Fruit fly (Drosophila melanogaster) whole organism, embryonic: ENCODE data around the gene CG43954.

Experiments
- CG10147 ChIP-seq: fragments of 200-800 bp; sonication (Bioruptor generic); optimal IDR thresholded peaks from 2 replicates; lab custom pipeline; 2019; ENCODE audit warnings: missing biosample characterization, mild to moderate bottlenecking, missing genetic modification characterization, moderate library complexity
- CG10267 ChIP-seq: fragments of 200-800 bp; sonication (Bioruptor generic); optimal IDR thresholded peaks from 2 replicates; lab custom pipeline; 2018; ENCODE audit warnings: missing biosample characterization, mild to moderate bottlenecking, missing genetic modification characterization, moderate library complexity
- CG10431 ChIP-seq: fragments of 200-800 bp; sonication (Bioruptor generic); optimal IDR thresholded peaks from 3 replicates; lab custom pipeline; 2018; ENCODE audit warnings: missing biosample characterization, mild to moderate bottlenecking, missing genetic modification characterization
- CG12942 ChIP-seq: fragments of 200-800 bp; sonication (Bioruptor generic); optimal IDR thresholded peaks from 3 replicates; lab custom pipeline; 2016; ENCODE audit warnings: missing biosample characterization, missing genetic modification characterization
- CG14050 ChIP-seq: fragments of 200-800 bp; sonication (Bioruptor generic); IDR thresholded peaks from 3 replicates; pipeline ENCODE4 v1.3.6; 2022; ENCODE audit warnings: missing biosample characterization, missing genetic modification characterization
- CG1602 ChIP-seq: fragments of 200-800 bp; sonication (Bioruptor generic); optimal IDR thresholded peaks from 3 replicates; lab custom pipeline; 2016; ENCODE audit warnings: missing biosample characterization, missing genetic modification characterization
- CG16779 ChIP-seq: fragments of 200-800 bp; sonication (Bioruptor generic); IDR thresholded peaks from 2 replicates; pipeline ENCODE4 v1.3.6; 2022; ENCODE audit warnings: missing biosample characterization, missing genetic modification characterization
- CG17385 ChIP-seq: fragments of 200-800 bp; sonication (Bioruptor generic); optimal IDR thresholded peaks from 3 replicates; lab custom pipeline; 2018; ENCODE audit warnings: missing biosample characterization, mild to moderate bottlenecking, missing genetic modification characterization
- CG1792 ChIP-seq: fragments of 200-800 bp; sonication (Bioruptor generic); optimal IDR thresholded peaks from 2 replicates; lab custom pipeline; 2016; ENCODE audit warnings: missing biosample characterization, missing genetic modification characterization
- CG31224 ChIP-seq: fragments of 200-800 bp; sonication (Bioruptor generic); IDR thresholded peaks from 2 replicates; pipeline ENCODE4 v1.3.6; 2022; ENCODE audit warnings: missing biosample characterization, missing genetic modification characterization
- CG31365 ChIP-seq: fragments of 200-800 bp; sonication (Bioruptor generic); optimal IDR thresholded peaks from 2 replicates; lab custom pipeline; 2018; ENCODE audit warnings: missing biosample characterization, mild to moderate bottlenecking, missing genetic modification characterization
- CG34376 ChIP-seq: fragments of 200-800 bp; sonication (Bioruptor generic); optimal IDR thresholded peaks from 2 replicates; lab custom pipeline; 2018; ENCODE audit warnings: missing biosample characterization, mild to moderate bottlenecking, missing genetic modification characterization
- CG4328 ChIP-seq: fragments of 200-800 bp; sonication (Bioruptor generic); optimal IDR thresholded peaks from 3 replicates; lab custom pipeline; 2017; ENCODE audit warnings: missing biosample characterization, missing genetic modification reagents, missing genetic modification characterization
- CG6854 ChIP-seq: fragments of 200-800 bp; sonication (Bioruptor generic); optimal IDR thresholded peaks from 3 replicates; lab custom pipeline; 2017; ENCODE audit warnings: missing biosample characterization, mild to moderate bottlenecking, missing genetic modification characterization
- CG7357 ChIP-seq: fragments of 200-800 bp; sonication (Bioruptor generic); IDR thresholded peaks from 3 replicates; pipeline ENCODE4 v1.3.6; 2022; ENCODE audit warnings: missing biosample characterization, missing genetic modification characterization
- CG7745 ChIP-seq: fragments of 200-800 bp; sonication (Bioruptor generic); optimal IDR thresholded peaks from 2 replicates; lab custom pipeline; 2018; ENCODE audit warnings: missing biosample characterization, mild to moderate bottlenecking, missing genetic modification characterization, moderate library complexity
- CG8359 ChIP-seq: fragments of 200-800 bp; sonication (Bioruptor generic); optimal IDR thresholded peaks from 2 replicates; lab custom pipeline; 2017; ENCODE audit warnings: missing biosample characterization, mild to moderate bottlenecking, missing genetic modification characterization, borderline replicate concordance
- CG8478 ChIP-seq: fragments of >200 bp; optimal IDR thresholded peaks from 2 replicates; lab custom pipeline; 2018
- D19A ChIP-seq: fragments of 200-800 bp; optimal IDR thresholded peaks from 3 replicates; lab custom pipeline; 2019; ENCODE audit warnings: missing biosample characterization, mild to moderate bottlenecking, missing genetic modification characterization, moderate library complexity
- Deaf1 ChIP-seq: fragments of 200-800 bp; optimal IDR thresholded peaks from 3 replicates; lab custom pipeline; 2019; ENCODE audit warnings: missing biosample characterization, mild to moderate bottlenecking, missing genetic modification characterization, moderate library complexity
- Dfd ChIP-seq, 2 experiments: fragments of >200 bp; optimal IDR thresholded peaks; 2 replicates each; lab custom pipeline; 2017; ENCODE audit warnings: missing biosample characterization in 2 of 2, missing genetic modification characterization in 2 of 2
- Dref ChIP-seq: fragments of 200-800 bp; sonication (Bioruptor generic); IDR thresholded peaks from 2 replicates; pipeline ENCODE4 v1.3.6; 2022; ENCODE audit warnings: missing biosample characterization, missing genetic modification characterization
- E2f2 ChIP-seq: fragments of 200-800 bp; sonication (Bioruptor generic); IDR thresholded peaks from 2 replicates; pipeline ENCODE4 v1.3.6; 2022; ENCODE audit warnings: missing biosample characterization, missing genetic modification characterization
- Gsc ChIP-seq: fragments of 200-800 bp; sonication (Bioruptor generic); IDR thresholded peaks from 2 replicates; pipeline ENCODE4 v1.3.6; 2022; ENCODE audit warnings: missing biosample characterization, missing genetic modification characterization
- HmgZ ChIP-seq: fragments of 200-800 bp; sonication (Bioruptor generic); optimal IDR thresholded peaks from 2 replicates; lab custom pipeline; 2018; ENCODE audit warnings: missing biosample characterization, mild to moderate bottlenecking, missing genetic modification characterization
- MBD-R2 ChIP-seq: fragments of 200-800 bp; sonication (Bioruptor generic); IDR thresholded peaks from 2 replicates; pipeline ENCODE4 v1.3.6; 2022; ENCODE audit warnings: missing biosample characterization, missing genetic modification characterization
- NK7.1 ChIP-seq: fragments of 200-800 bp; sonication (Bioruptor generic); optimal IDR thresholded peaks from 3 replicates; lab custom pipeline; 2016; ENCODE audit warnings: missing biosample characterization, missing genetic modification characterization
- Nf-YC ChIP-seq: fragments of 200-800 bp; optimal IDR thresholded peaks from 3 replicates; lab custom pipeline; 2019; ENCODE audit warnings: missing biosample characterization, mild to moderate bottlenecking, missing genetic modification characterization, moderate library complexity
- Ravus ChIP-seq: fragments of 200-800 bp; sonication (Bioruptor generic); IDR thresholded peaks from 2 replicates; pipeline ENCODE4 v1.3.6; 2022; ENCODE audit warnings: missing biosample characterization, missing genetic modification characterization
- Sin3A ChIP-seq: fragments of >200 bp; optimal IDR thresholded peaks from 2 replicates; lab custom pipeline; 2018
- Xrp1 ChIP-seq: fragments of 200-800 bp; sonication (Bioruptor generic); IDR thresholded peaks from 2 replicates; pipeline ENCODE4 v1.3.6; 2022; ENCODE audit warnings: missing biosample characterization, missing genetic modification characterization
- amos ChIP-seq: fragments of 200-800 bp; sonication (Bioruptor generic); IDR thresholded peaks from 2 replicates; pipeline ENCODE4 v1.3.6; 2022; ENCODE audit warnings: missing biosample characterization, missing genetic modification characterization; ENCODE audit not compliant: partially characterized antibody
- bcd ChIP-seq: fragments of 200-800 bp; sonication (Bioruptor generic); optimal IDR thresholded peaks from 2 replicates; lab custom pipeline; 2017; ENCODE audit warnings: missing biosample characterization, mild to moderate bottlenecking, missing genetic modification characterization
- chinmo ChIP-seq: fragments of 200-800 bp; sonication (Bioruptor generic); IDR thresholded peaks from 4 replicates; pipeline ENCODE4 v1.3.6; 2022; ENCODE audit warnings: missing biosample characterization, missing genetic modification characterization; ENCODE audit not compliant: partially characterized antibody
- disco-r ChIP-seq: fragments of 200-800 bp; sonication (Bioruptor generic); optimal IDR thresholded peaks from 2 replicates; lab custom pipeline; 2016; ENCODE audit warnings: missing biosample characterization, missing genetic modification characterization
- dm ChIP-seq: fragments of 200-800 bp; sonication (Bioruptor generic); optimal IDR thresholded peaks from 3 replicates; lab custom pipeline; 2016; ENCODE audit warnings: missing biosample characterization, missing genetic modification characterization
- exex ChIP-seq: fragments of 200-800 bp; sonication (Bioruptor generic); optimal IDR thresholded peaks from 4 replicates; lab custom pipeline; 2018; ENCODE audit warnings: missing biosample characterization, mild to moderate bottlenecking, missing genetic modification characterization, moderate library complexity
- fd64A ChIP-seq: fragments of 200-800 bp; sonication (Bioruptor generic); optimal IDR thresholded peaks from 3 replicates; lab custom pipeline; 2018; ENCODE audit warnings: missing biosample characterization, mild to moderate bottlenecking, missing genetic modification characterization
- ftz-f1 ChIP-seq: fragments of 200-800 bp; sonication (Bioruptor generic); optimal IDR thresholded peaks from 2 replicates; lab custom pipeline; 2016; ENCODE audit warnings: missing biosample characterization, missing genetic modification characterization
- gce ChIP-seq: fragments of 200-800 bp; sonication (Bioruptor generic); IDR thresholded peaks from 3 replicates; pipeline ENCODE4 v1.3.6; 2022; ENCODE audit warnings: missing biosample characterization, missing genetic modification characterization
- gt ChIP-seq: fragments of 200-800 bp; sonication (Bioruptor generic); IDR thresholded peaks from 2 replicates; pipeline ENCODE4 v1.3.6; 2022; ENCODE audit warnings: missing biosample characterization, missing genetic modification characterization
- h ChIP-seq: fragments of >200 bp; optimal IDR thresholded peaks from 2 replicates; lab custom pipeline; 2017
- klu ChIP-seq: fragments of 200-800 bp; sonication (Bioruptor generic); IDR thresholded peaks from 2 replicates; pipeline ENCODE4 v1.3.6; 2022; ENCODE audit warnings: missing biosample characterization, missing genetic modification characterization
- lab ChIP-seq: fragments of 200-800 bp; sonication (Bioruptor generic); optimal IDR thresholded peaks from 3 replicates; lab custom pipeline; 2017; ENCODE audit warnings: missing biosample characterization, missing genetic modification characterization, mild to moderate bottlenecking, moderate library complexity, missing genetic modification reagents
- onecut ChIP-seq: fragments of 200-800 bp; sonication (Bioruptor generic); IDR thresholded peaks from 2 replicates; pipeline ENCODE4 v1.3.6; 2022; ENCODE audit warnings: missing biosample characterization, missing genetic modification characterization
- sima ChIP-seq: fragments of 200-800 bp; sonication (Bioruptor generic); optimal IDR thresholded peaks from 2 replicates; lab custom pipeline; 2016; ENCODE audit warnings: missing biosample characterization, missing genetic modification characterization
- slbo ChIP-seq: fragments of 200-800 bp; sonication (Bioruptor generic); IDR thresholded peaks from 2 replicates; pipeline ENCODE4 v1.3.6; 2022; ENCODE audit warnings: missing biosample characterization, missing genetic modification characterization
- tap ChIP-seq: fragments of 200-800 bp; optimal IDR thresholded peaks from 3 replicates; lab custom pipeline; 2019; ENCODE audit warnings: missing biosample characterization, mild to moderate bottlenecking, missing genetic modification characterization, moderate library complexity
- toy ChIP-seq: fragments of 200-800 bp; sonication (Bioruptor generic); IDR thresholded peaks from 2 replicates; pipeline ENCODE4 v1.3.6; 2022; ENCODE audit warnings: missing biosample characterization, missing genetic modification characterization
- unc-4 ChIP-seq: fragments of 200-800 bp; sonication (Bioruptor generic); IDR thresholded peaks from 2 replicates; pipeline ENCODE4 v1.3.6; 2022; ENCODE audit warnings: missing biosample characterization, missing genetic modification characterization; ENCODE audit not compliant: partially characterized antibody
- usp ChIP-seq: fragments of >200 bp; optimal IDR thresholded peaks from 2 replicates; lab custom pipeline; 2017; ENCODE audit warnings: missing biosample characterization, missing genetic modification characterization
- yki ChIP-seq: fragments of >200 bp; optimal IDR thresholded peaks from 3 replicates; lab custom pipeline; 2018
- z ChIP-seq: fragments of 200-800 bp; sonication (Bioruptor generic); IDR thresholded peaks from 3 replicates; pipeline ENCODE4 v1.3.6; 2022; ENCODE audit warnings: missing biosample characterization, missing genetic modification characterization
- zf30C ChIP-seq: fragments of 200-800 bp; sonication (Bioruptor generic); optimal IDR thresholded peaks from 3 replicates; lab custom pipeline; 2018; ENCODE audit warnings: missing biosample characterization, mild to moderate bottlenecking, missing genetic modification characterization

Gene CG43954

dm6 chr3L:16642088-16642507, 69.4 kb downstream of the CG43954 start (continued):
- TF ChIP-seq gce (0 out of 3 replicates have a peak, but pooled peaks have one; percentile 19), CG6854 (GFP tag; lab: Kevin White, UChicago) (no peak), CG10431 (GFP tag; lab: Kevin White, UChicago) (peak; percentile 45), yki (no peak), CG8359 (GFP tag; lab: Kevin White, UChicago) (peak; percentile 31), bcd (GFP tag; lab: Kevin White, UChicago) (peak; percentile 65), CG34376 (GFP tag; lab: Kevin White, UChicago) (no peak), sima (no peak), CG14050 (GFP tag; lab: Robert Waterston, UW) (no peak), CG10267 (peak; percentile 58), toy (no peak), h (lab: Kevin White, UChicago) (no peak), ftz-f1 (no peak), Nf-YC (tag; lab: Kevin White, UChicago) (no peak), gt (peak; percentile 46; the same call in 1 of the 2 replicates), Gsc (GFP tag; lab: Robert Waterston, UW) (no peak), CG10147 (GFP tag; lab: Kevin White, UChicago) (peak; percentile 2), CG7357 (GFP tag; lab: Robert Waterston, UW) (peak; percentile 39; the same call in 1 of the 3 replicates), tap (tag; lab: Kevin White, UChicago) (peak; percentile 49), usp (no peak), zf30C (GFP tag; lab: Kevin White, UChicago) (no peak), disco-r (GFP tag; lab: Kevin White, UChicago) (no peak), CG31224 (GFP tag; lab: Robert Waterston, UW) (no peak), Xrp1 (GFP tag; lab: Robert Waterston, UW) (peak; percentile 39; the same call in 1 of the 2 replicates), CG7745 (no peak), chinmo (no peak), Sin3A (no peak), lab (GFP tag; lab: Kevin White, UChicago) (peak; percentile 7), dm (GFP tag; lab: Kevin White, UChicago) (no peak), onecut (GFP tag; lab: Robert Waterston, UW) (no peak), z (no peak), CG1792 (no peak), CG1602 (GFP tag; lab: Kevin White, UChicago) (peak; percentile 66), E2f2 (GFP tag; lab: Robert Waterston, UW) (no peak), slbo (GFP tag; lab: Robert Waterston, UW) (no peak), CG12942 (GFP tag; lab: Kevin White, UChicago) (peak; percentile 27), D19A (peak; percentile 65), exex (tag; lab: Kevin White, UChicago) (no peak), unc-4 (GFP tag; lab: Robert Waterston, UW) (no peak), Deaf1 (no peak), CG31365 (tag; lab: Kevin White, UChicago) (no peak), klu (no peak), fd64A (GFP tag; lab: Kevin White, UChicago) (peak; percentile 11), HmgZ (tag; lab: Kevin White, UChicago) (no peak), Dref (no peak), CG17385 (peak; percentile 48), amos (no peak), CG8478 (lab: Kevin White, UChicago) (no peak), NK7.1 (GFP tag; lab: Kevin White, UChicago) (no peak), Dfd (GFP tag; optimal IDR thresholded peaks at IDR 0.05; lab: Kevin White, UChicago) (no peak), Ravus (no peak), CG4328 (GFP tag; lab: Kevin White, UChicago) (peak; percentile 39), CG16779 (no peak), MBD-R2 (GFP tag; lab: Robert Waterston, UW) (no peak)
